Fruit fly (Drosophila melanogaster) whole organism, embryonic: ENCODE measurements around the gene CtsF.

ENCODE experiments used
- ATbp ChIP-seq: fragments of 200-800 bp; sonication (Bioruptor generic); optimal IDR thresholded peaks from 2 replicates; lab custom pipeline; 2017; ENCODE audit warnings: missing biosample characterization, mild to moderate bottlenecking, missing genetic modification characterization, missing genetic modification reagents
- Antp ChIP-seq: fragments of 200-800 bp; sonication (Bioruptor generic); optimal IDR thresholded peaks from 3 replicates; lab custom pipeline; 2016; ENCODE audit warnings: missing biosample characterization, missing genetic modification characterization
- CG10543 ChIP-seq: fragments of 200-800 bp; sonication (Bioruptor generic); optimal IDR thresholded peaks from 3 replicates; lab custom pipeline; 2017; ENCODE audit warnings: missing biosample characterization, mild to moderate bottlenecking, missing genetic modification characterization, moderate library complexity
- CG10654 ChIP-seq: fragments of 200-800 bp; sonication (Bioruptor generic); optimal IDR thresholded peaks from 2 replicates; lab custom pipeline; 2016; ENCODE audit warnings: missing biosample characterization, missing genetic modification characterization
- CG11696 ChIP-seq: fragments of 200-800 bp; sonication (Bioruptor generic); IDR thresholded peaks from 2 replicates; pipeline ENCODE4 v1.3.6; 2022; ENCODE audit warnings: missing biosample characterization, missing genetic modification characterization
- CG12391 ChIP-seq: fragments of 200-800 bp; sonication (Bioruptor generic); optimal IDR thresholded peaks from 3 replicates; lab custom pipeline; 2018; ENCODE audit warnings: missing biosample characterization, mild to moderate bottlenecking, missing genetic modification characterization, moderate library complexity
- CG14050 ChIP-seq: fragments of 200-800 bp; sonication (Bioruptor generic); IDR thresholded peaks from 3 replicates; pipeline ENCODE4 v1.3.6; 2022; ENCODE audit warnings: missing biosample characterization, missing genetic modification characterization
- CG14965 ChIP-seq: fragments of 200-800 bp; sonication (Bioruptor generic); optimal IDR thresholded peaks from 2 replicates; lab custom pipeline; 2016; ENCODE audit warnings: missing biosample characterization, missing genetic modification characterization, borderline replicate concordance
- CG1529 ChIP-seq: fragments of 200-800 bp; sonication (Bioruptor generic); optimal IDR thresholded peaks from 3 replicates; lab custom pipeline; 2018; ENCODE audit warnings: missing biosample characterization, missing genetic modification characterization
- CG17612 ChIP-seq: fragments of 200-800 bp; sonication (Bioruptor generic); IDR thresholded peaks from 2 replicates; pipeline ENCODE4 v1.3.6; 2022; ENCODE audit warnings: missing biosample characterization, missing genetic modification characterization
- CG18011 ChIP-seq: fragments of 200-800 bp; sonication (Bioruptor generic); optimal IDR thresholded peaks from 2 replicates; lab custom pipeline; 2017; ENCODE audit warnings: missing biosample characterization, missing genetic modification characterization, mild to moderate bottlenecking, moderate library complexity, missing genotype
- CG2120 ChIP-seq: fragments of 200-800 bp; sonication (Bioruptor generic); optimal IDR thresholded peaks from 3 replicates; lab custom pipeline; 2016; ENCODE audit warnings: missing biosample characterization, missing genetic modification characterization
- CG2875 ChIP-seq: fragments of 200-800 bp; sonication (Bioruptor generic); optimal IDR thresholded peaks from 2 replicates; lab custom pipeline; 2017; ENCODE audit warnings: missing biosample characterization, mild to moderate bottlenecking, missing genetic modification characterization, missing genetic modification reagents
- CG30431 ChIP-seq: fragments of 200-800 bp; sonication (Bioruptor generic); optimal IDR thresholded peaks from 2 replicates; lab custom pipeline; 2017; ENCODE audit warnings: missing biosample characterization, missing genetic modification characterization
- CG31441 ChIP-seq: fragments of 200-800 bp; sonication (Bioruptor generic); IDR thresholded peaks from 2 replicates; pipeline ENCODE4 v1.3.6; 2022; ENCODE audit warnings: missing biosample characterization, missing genetic modification characterization
- CG33557 ChIP-seq: fragments of 200-800 bp; sonication (Bioruptor generic); optimal IDR thresholded peaks from 2 replicates; lab custom pipeline; 2019; ENCODE audit warnings: missing biosample characterization, mild to moderate bottlenecking, missing genetic modification characterization, moderate library complexity
- CG3407 ChIP-seq: fragments of 200-800 bp; sonication (Bioruptor generic); optimal IDR thresholded peaks from 2 replicates; lab custom pipeline; 2018; ENCODE audit warnings: missing biosample characterization, mild to moderate bottlenecking, missing genetic modification characterization
- CG3995 ChIP-seq: fragments of 200-800 bp; sonication (Bioruptor generic); optimal IDR thresholded peaks from 3 replicates; lab custom pipeline; 2016; ENCODE audit warnings: missing biosample characterization, missing genetic modification characterization
- CG4730 ChIP-seq: fragments of 200-800 bp; sonication (Bioruptor generic); IDR thresholded peaks from 2 replicates; pipeline ENCODE4 v1.3.6; 2022; ENCODE audit warnings: missing biosample characterization, missing genetic modification characterization
- CG4854 ChIP-seq: fragments of 200-800 bp; sonication (Bioruptor generic); optimal IDR thresholded peaks from 2 replicates; lab custom pipeline; 2016; ENCODE audit warnings: missing biosample characterization, missing genetic modification characterization, inconsistent platforms
- CG5953 ChIP-seq: fragments of 200-800 bp; sonication (Bioruptor generic); IDR thresholded peaks from 2 replicates; pipeline ENCODE4 v1.3.6; 2022; ENCODE audit warnings: missing biosample characterization, missing genetic modification characterization
- D19A ChIP-seq: fragments of 200-800 bp; optimal IDR thresholded peaks from 3 replicates; lab custom pipeline; 2019; ENCODE audit warnings: missing biosample characterization, mild to moderate bottlenecking, missing genetic modification characterization, moderate library complexity
- Dll ChIP-seq: fragments of 200-800 bp; sonication (Bioruptor generic); IDR thresholded peaks from 4 replicates; pipeline ENCODE4 v1.3.6; 2022; ENCODE audit warnings: missing biosample characterization, missing genetic modification characterization; ENCODE audit not compliant: partially characterized antibody
- Gug ChIP-seq: fragments of 200-800 bp; sonication (Bioruptor generic); IDR thresholded peaks from 4 replicates; pipeline ENCODE4 v1.3.6; 2022; ENCODE audit warnings: missing biosample characterization, missing genetic modification characterization
- HLH4C ChIP-seq: fragments of 200-800 bp; sonication (Bioruptor generic); IDR thresholded peaks from 3 replicates; pipeline ENCODE4 v1.3.6; 2022; ENCODE audit warnings: missing biosample characterization, missing genetic modification characterization; ENCODE audit not compliant: partially characterized antibody
- Poxn ChIP-seq: fragments of 200-800 bp; sonication (Bioruptor generic); IDR thresholded peaks from 2 replicates; pipeline ENCODE4 v1.3.6; 2022; ENCODE audit warnings: missing biosample characterization, missing genetic modification characterization
- ab ChIP-seq: fragments of 200-800 bp; sonication (Bioruptor generic); optimal IDR thresholded peaks from 2 replicates; lab custom pipeline; 2016; ENCODE audit warnings: missing biosample characterization, missing genetic modification characterization
- ap ChIP-seq: fragments of 200-800 bp; sonication (Bioruptor generic); IDR thresholded peaks from 2 replicates; pipeline ENCODE4 v1.3.6; 2022; ENCODE audit warnings: missing biosample characterization, missing genetic modification characterization
- ash1 ChIP-seq: fragments of 200-800 bp; sonication (Bioruptor generic); optimal IDR thresholded peaks from 2 replicates; lab custom pipeline; 2018; ENCODE audit warnings: missing biosample characterization, mild to moderate bottlenecking, missing genetic modification characterization
- ato ChIP-seq: fragments of 200-800 bp; sonication (Bioruptor generic); IDR thresholded peaks from 2 replicates; pipeline ENCODE4 v1.3.6; 2022; ENCODE audit warnings: missing biosample characterization, missing genetic modification characterization; ENCODE audit not compliant: partially characterized antibody
- croc ChIP-seq: fragments of 200-800 bp; sonication (Bioruptor generic); conservative IDR thresholded peaks from 3 replicates; pipeline ENCODE4 v1.3.6; 2022; ENCODE audit warnings: missing biosample characterization, missing genetic modification characterization
- ewg ChIP-seq: fragments of 200-800 bp; sonication (Bioruptor generic); optimal IDR thresholded peaks from 3 replicates; lab custom pipeline; 2017; ENCODE audit warnings: mild to moderate bottlenecking, missing biosample characterization, missing genetic modification reagents, missing genetic modification characterization
- ham ChIP-seq: fragments of 200-800 bp; sonication (Bioruptor generic); IDR thresholded peaks from 2 replicates; pipeline ENCODE4 v1.3.6; 2022; ENCODE audit warnings: missing biosample characterization, missing genetic modification characterization
- ken ChIP-seq: fragments of 200-800 bp; sonication (Bioruptor generic); IDR thresholded peaks from 3 replicates; pipeline ENCODE4 v1.3.6; 2022; ENCODE audit warnings: missing biosample characterization, missing genetic modification characterization
- luna ChIP-seq: fragments of 200-800 bp; sonication (Bioruptor generic); optimal IDR thresholded peaks from 2 replicates; lab custom pipeline; 2016; ENCODE audit warnings: missing biosample characterization, missing genetic modification characterization
- p53 ChIP-seq: fragments of 200-800 bp; sonication (Bioruptor generic); optimal IDR thresholded peaks from 2 replicates; lab custom pipeline; 2016; ENCODE audit warnings: missing biosample characterization, missing genetic modification characterization
- sc ChIP-seq, 3 experiments: fragments of >200 bp in 2 of 3; fragments of 200-800 bp in 1 of 3; sonication (Bioruptor generic) in 1 of 3; optimal IDR thresholded peaks; 2 replicates in 2 of 3; 3 replicates in 1 of 3; lab custom pipeline; 2017; ENCODE audit warnings: mild to moderate bottlenecking in 1 of 3, missing biosample characterization in 1 of 3, missing genetic modification characterization in 1 of 3, missing genetic modification reagents in 1 of 3
- shn ChIP-seq: fragments of 200-800 bp; sonication (Bioruptor generic); optimal IDR thresholded peaks from 3 replicates; lab custom pipeline; 2016; ENCODE audit warnings: missing biosample characterization, missing genetic modification characterization
- sr ChIP-seq: fragments of 200-800 bp; sonication (Bioruptor generic); IDR thresholded peaks from 3 replicates; pipeline ENCODE4 v1.3.6; 2022; ENCODE audit warnings: missing biosample characterization, missing genetic modification characterization
- tgo ChIP-seq: fragments of 200-800 bp; sonication (Bioruptor generic); IDR thresholded peaks from 3 replicates; pipeline ENCODE4 v1.3.6; 2022; ENCODE audit warnings: missing biosample characterization, missing genetic modification characterization
- ttk ChIP-seq: fragments of 200-800 bp; sonication (Bioruptor generic); IDR thresholded peaks from 2 replicates; pipeline ENCODE4 v2.1.2; 2022; ENCODE audit warnings: missing biosample characterization, missing genetic modification characterization
- unpg ChIP-seq: fragments of 200-800 bp; sonication (Bioruptor generic); optimal IDR thresholded peaks from 3 replicates; lab custom pipeline; 2018; ENCODE audit warnings: missing biosample characterization, mild to moderate bottlenecking, missing genetic modification characterization, moderate library complexity
- z ChIP-seq: fragments of 200-800 bp; sonication (Bioruptor generic); IDR thresholded peaks from 3 replicates; pipeline ENCODE4 v1.3.6; 2022; ENCODE audit warnings: missing biosample characterization, missing genetic modification characterization
- zen2 ChIP-seq: fragments of 200-800 bp; sonication (Bioruptor generic); IDR thresholded peaks from 3 replicates; pipeline ENCODE4 v1.3.6; 2022; ENCODE audit warnings: missing biosample characterization, missing genetic modification characterization; ENCODE audit not compliant: partially characterized antibody

CtsF gene

DNA sequence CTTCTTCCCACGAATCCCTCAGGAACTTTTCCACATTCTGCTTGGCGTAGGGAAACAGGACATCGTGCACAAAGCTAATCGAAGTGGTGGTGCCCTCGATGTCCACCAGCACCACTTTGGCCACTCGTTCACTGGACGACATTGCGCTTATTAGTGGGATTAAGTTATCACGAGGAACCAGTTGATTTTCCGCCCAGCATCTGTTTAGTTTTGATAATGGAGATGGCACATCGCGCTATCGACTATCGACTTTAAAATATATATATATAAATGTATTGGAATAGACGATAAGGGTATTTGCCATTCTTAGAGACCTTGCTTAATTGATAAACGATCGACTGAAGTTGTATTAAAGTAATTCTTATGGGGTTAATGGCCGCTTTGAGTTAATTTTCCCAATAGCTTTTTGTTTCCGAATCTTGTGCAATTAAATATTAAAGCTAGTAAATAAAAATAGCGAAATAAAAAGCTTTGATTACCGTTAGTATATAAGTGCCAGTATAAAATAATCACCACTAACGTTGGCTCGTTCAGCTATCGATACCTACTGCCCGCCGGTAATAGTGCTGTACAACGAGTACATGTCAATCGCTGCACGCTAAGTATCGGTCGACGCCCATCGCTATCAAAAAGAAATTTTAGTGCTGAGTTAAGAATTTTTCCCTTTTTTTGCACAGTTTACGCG is 5.1 kb upstream of the CtsF start, which contains the start of the genes Enoph and Hph (continued):
- TF ChIP-seq ato: peak; percentile 66
- TF ChIP-seq luna (GFP tag; lab: Kevin White, UChicago): no peak
- peak; percentile 64 for TF ChIP-seq CG12391 (tag; lab: Kevin White, UChicago)
- peak; percentile 46 for TF ChIP-seq CG10654 (GFP tag; lab: Kevin White, UChicago)
- no peak for TF ChIP-seq sc (optimal IDR thresholded peaks at IDR 0.05; lab: Kevin White, UChicago)
- peak; percentile 14 for TF ChIP-seq sc (GFP tag; optimal IDR thresholded peaks at IDR 0.05; lab: Kevin White, UChicago)
- TF ChIP-seq ken (GFP tag; lab: Robert Waterston, UW): peak; percentile 49; the same call in 1 of the 3 replicates
- TF ChIP-seq CG31441 (GFP tag; lab: Robert Waterston, UW): peak; percentile 52; the same call in 1 of the 2 replicates
- TF ChIP-seq ash1 (GFP tag; lab: Kevin White, UChicago): no peak
- peak; percentile 46 for TF ChIP-seq unpg
- TF ChIP-seq CG10543 (GFP tag; lab: Kevin White, UChicago): peak; percentile 75
- TF ChIP-seq CG5953 (GFP tag; lab: Robert Waterston, UW): no peak
- TF ChIP-seq CG1529 (GFP tag; lab: Kevin White, UChicago): peak; percentile 1
- peak; percentile 50 for TF ChIP-seq CG33557
- TF ChIP-seq shn (GFP tag; lab: Kevin White, UChicago): peak; percentile 13
- TF ChIP-seq sr (GFP tag; lab: Robert Waterston, UW): no peak
- peak; percentile 77 for TF ChIP-seq CG2120
- TF ChIP-seq CG3995: peak; percentile 35
- peak; percentile 81 for TF ChIP-seq HLH4C
- TF ChIP-seq ham (GFP tag; lab: Robert Waterston, UW): no peak
- TF ChIP-seq CG18011 (GFP tag; lab: Kevin White, UChicago): no peak
- TF ChIP-seq zen2 (GFP tag; lab: Robert Waterston, UW): peak; percentile 39; the same call in 1 of the 3 replicates
- no peak for TF ChIP-seq ab (GFP tag; lab: Kevin White, UChicago)
- peak; percentile 28 for TF ChIP-seq CG30431 (GFP tag; lab: Kevin White, UChicago)
- no peak for TF ChIP-seq ATbp (GFP tag; lab: Kevin White, UChicago)
- TF ChIP-seq croc: no peak
- TF ChIP-seq CG17612 (GFP tag; lab: Robert Waterston, UW): no peak
- TF ChIP-seq Gug (GFP tag; lab: Robert Waterston, UW): peak; percentile 52; the same call in 1 of the 4 replicates
- TF ChIP-seq CG14050 (GFP tag; lab: Robert Waterston, UW): no peak
- peak; percentile 47; the same call in 1 of the 2 replicates for TF ChIP-seq ap (GFP tag; lab: Robert Waterston, UW)
- TF ChIP-seq CG11696 (GFP tag; lab: Robert Waterston, UW): no peak
- no peak for TF ChIP-seq z (GFP tag; lab: Robert Waterston, UW)
- TF ChIP-seq CG14965 (GFP tag; lab: Kevin White, UChicago): no peak
- TF ChIP-seq CG4854 (GFP tag; lab: Kevin White, UChicago): no peak
- TF ChIP-seq CG3407 (GFP tag; lab: Kevin White, UChicago): peak; percentile 33
- peak; percentile 5 for TF ChIP-seq p53 (GFP tag; lab: Kevin White, UChicago)
- TF ChIP-seq CG2875 (GFP tag; lab: Kevin White, UChicago): no peak
- peak; percentile 83 for TF ChIP-seq Dll
- no peak for TF ChIP-seq Poxn (GFP tag; lab: Robert Waterston, UW)
- peak; percentile 62 for TF ChIP-seq Antp (GFP tag; lab: Kevin White, UChicago)

DNA sequence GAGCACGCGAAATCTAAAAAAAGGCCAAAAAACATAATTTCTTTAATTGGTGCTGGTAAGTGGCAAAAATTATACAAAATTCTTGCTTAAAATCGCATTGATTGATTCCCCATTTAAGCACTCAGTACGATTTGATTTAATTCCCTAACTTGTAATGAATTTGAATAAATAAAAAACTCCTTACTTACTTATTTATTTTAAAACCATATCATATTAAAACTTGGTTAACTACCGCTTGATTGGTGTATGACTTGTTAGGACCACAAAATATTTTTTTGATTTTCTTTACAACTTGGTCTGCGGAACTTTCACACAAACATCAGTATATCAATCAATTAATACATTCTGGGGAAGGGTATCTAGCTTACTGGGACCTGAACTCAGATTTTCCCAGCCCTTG is 1.3 kb upstream of the CtsF start, which contains the start of gene CG1113:
TSS of gene CG1113 (plus strand) at position 301 of the 400 bp plus-strand sequence.
- TF ChIP-seq CG4730: no peak
- no peak for TF ChIP-seq ttk (GFP tag; lab: Robert Waterston, UW)
- peak; percentile 48 for TF ChIP-seq D19A (tag; lab: Kevin White, UChicago)
- peak; percentile 19 for TF ChIP-seq ewg (GFP tag; lab: Kevin White, UChicago)
- no peak for TF ChIP-seq tgo (GFP tag; lab: Robert Waterston, UW)
